Worm (Caenorhabditis elegans): ENCODE data around the gene ccch-5.
A peak's percentile ranks its signal among the peaks of the same experiment; 100 is the strongest.

Gene ccch-5

DNA sequence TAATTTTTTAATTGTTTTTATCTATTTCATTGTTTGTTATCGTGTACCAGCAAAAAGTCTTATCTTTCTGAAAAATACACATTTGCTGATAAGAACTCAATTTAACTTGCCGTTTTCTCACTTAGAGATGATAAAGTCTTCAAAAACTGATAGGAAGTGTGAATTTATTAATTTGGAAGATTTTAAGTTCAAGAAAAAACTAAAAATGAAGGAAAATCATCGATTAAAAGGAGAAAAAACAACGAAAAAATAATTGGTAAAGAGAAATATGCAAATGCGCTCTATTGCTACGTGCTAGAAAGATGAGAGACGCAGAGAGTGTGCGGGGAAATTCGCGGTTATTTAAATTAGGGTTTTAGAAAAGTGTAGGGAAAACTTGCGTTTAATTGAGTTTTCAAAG is 40.0 kb downstream of the ccch-5 start:
- TF ChIP-seq mcd-1 (GFP tag; IDR thresholded peaks at IDR 0.05) (peak; percentile 94), pha-4 (tag; optimal IDR thresholded peaks at IDR 0.05) (no peak), chd-7 (tag; optimal IDR thresholded peaks at IDR 0.05) (no peak), unc-130 (GFP tag; optimal IDR thresholded peaks at IDR 0.05) (peak; percentile 11), sdz-38 (tag; optimal IDR thresholded peaks at IDR 0.05) (no peak), lag-1 (GFP tag; IDR thresholded peaks at IDR 0.05) (no peak), K11D2.4 (GFP tag; IDR thresholded peaks at IDR 0.05) (no peak), pbrm-1 (GFP tag; IDR thresholded peaks at IDR 0.05) (no peak; the same call in 1 of the 2 replicates), nhr-90 (tag; optimal IDR thresholded peaks at IDR 0.05) (no peak), F22D6.2 (tag; optimal IDR thresholded peaks at IDR 0.05) (no peak), die-1 (tag; optimal IDR thresholded peaks at IDR 0.05) (no peak), madf-3 (GFP tag; IDR thresholded peaks at IDR 0.05) (no peak), tbx-9 (tag; optimal IDR thresholded peaks at IDR 0.05; ENCODE audit: borderline replicate concordance) (no peak), snpc-1.3 (tag; optimal IDR thresholded peaks at IDR 0.05; ENCODE audit: insufficient read depth) (peak; percentile 76), T26A5.8 (tag; optimal IDR thresholded peaks at IDR 0.05) (no peak), T07F8.4 (tag; optimal IDR thresholded peaks at IDR 0.05) (no peak), dpff-1 (tag; optimal IDR thresholded peaks at IDR 0.05) (no peak), ztf-18 (tag; optimal IDR thresholded peaks at IDR 0.05) (no peak), mxl-1 (tag; optimal IDR thresholded peaks at IDR 0.05) (no peak), let-526 (GFP tag; IDR thresholded peaks at IDR 0.05) (no peak), ets-4 (GFP tag; optimal IDR thresholded peaks at IDR 0.05) (no peak), ama-1 (optimal IDR thresholded peaks at IDR 0.05) (no peak), ama-1 (GFP tag; optimal IDR thresholded peaks at IDR 0.05) (no peak), ccch-3 (GFP tag; optimal IDR thresholded peaks at IDR 0.05) (no peak), rpc-1 (optimal IDR thresholded peaks at IDR 0.05) (no peak), rpc-1 (tag; optimal IDR thresholded peaks at IDR 0.05) (no peak), egrh-3 (GFP tag; IDR thresholded peaks at IDR 0.05) (no peak), athp-1 (tag; optimal IDR thresholded peaks at IDR 0.05) (no peak), lin-26 (GFP tag; IDR thresholded peaks at IDR 0.05) (no peak), snpc-3.4 (tag; optimal IDR thresholded peaks at IDR 0.05) (peak; percentile 33), F52B5.7 (tag; optimal IDR thresholded peaks at IDR 0.05) (no peak), attf-3 (GFP tag; conservative IDR thresholded peaks at IDR 0.05) (no peak), repo-1 (tag; optimal IDR thresholded peaks at IDR 0.05) (no peak), aptf-3 (GFP tag; IDR thresholded peaks at IDR 0.05) (no peak), cebp-2 (GFP tag; IDR thresholded peaks at IDR 0.05) (no peak), zfh-2 (GFP tag; conservative IDR thresholded peaks at IDR 0.05) (no peak), let-607 (tag; optimal IDR thresholded peaks at IDR 0.05) (no peak), madf-10 (tag; optimal IDR thresholded peaks at IDR 0.05) (no peak), hrde-1 (tag; optimal IDR thresholded peaks at IDR 0.05; ENCODE audit: borderline replicate concordance) (no peak), Y67H2A.10 (GFP tag; conservative IDR thresholded peaks at IDR 0.05) (no peak), ztf-22 (GFP tag; optimal IDR thresholded peaks at IDR 0.05) (no peak), F49E8.2 (tag; optimal IDR thresholded peaks at IDR 0.05; ENCODE audit: insufficient read depth) (peak; percentile 6), C06A6.2 (GFP tag; conservative IDR thresholded peaks at IDR 0.05) (no peak), lin-54 (GFP tag; optimal IDR thresholded peaks at IDR 0.05) (peak; percentile 91), ceh-100 (GFP tag; IDR thresholded peaks at IDR 0.05) (no peak), sea-2 (GFP tag; IDR thresholded peaks at IDR 0.05) (no peak), snpc-4 (GFP tag; optimal IDR thresholded peaks at IDR 0.05) (peak; percentile 94), snpc-4 (tag; optimal IDR thresholded peaks at IDR 0.05) (peak; percentile 34 to 97 (median 95)), ceh-79 (tag; optimal IDR thresholded peaks at IDR 0.05) (no peak), lin-40 (tag; optimal IDR thresholded peaks at IDR 0.05) (no peak), ZK185.1 (tag; optimal IDR thresholded peaks at IDR 0.05; ENCODE audit: poor library complexity, severe bottlenecking) (no peak)
